Worm (Caenorhabditis elegans) whole organism, young adult: ENCODE results near the gene F43C9.2.

Source experiments
- Y95B8A.8 ChIP-seq: fragments of 200-800 bp; sonication (Bioruptor generic); IDR thresholded peaks from 2 replicates; pipeline ENCODE4 v1.3.6; 2022; ENCODE audit warnings: missing genetic modification reagents, missing genetic modification characterization, missing compliant biosample characterization
- aptf-2 ChIP-seq: fragments of 200-800 bp; sonication (Bioruptor generic); conservative IDR thresholded peaks from 2 replicates; pipeline ENCODE4 v1.3.6; 2022; ENCODE audit warnings: missing genetic modification reagents, missing genetic modification characterization, missing compliant biosample characterization
- him-1 ChIP-seq: sonication (generic microtip); optimal IDR thresholded peaks from 2 replicates; lab custom pipeline; 2016; ENCODE audit warnings: missing genotype, missing genetic modification reagents, missing genetic modification characterization, missing compliant biosample characterization
- let-607 ChIP-seq, 2 experiments: fragments of 200-800 bp in 1 of 2; sonication (Bioruptor generic) in 1 of 2; sonication (generic microtip) in 1 of 2; optimal IDR thresholded peaks; 2 replicates each; lab custom pipeline; 2016 to 2018; ENCODE audit warnings: mild to moderate bottlenecking in 2 of 2, missing compliant biosample characterization in 2 of 2, missing genetic modification characterization in 2 of 2, moderate library complexity in 2 of 2, missing genotype in 1 of 2
- madf-8 ChIP-seq: fragments of 200-800 bp; sonication (Bioruptor generic); conservative IDR thresholded peaks from 2 replicates; pipeline ENCODE4 v1.3.6; 2022; ENCODE audit warnings: missing genetic modification reagents, missing genetic modification characterization, missing compliant biosample characterization
- mel-28 ChIP-seq: sonication (generic microtip); optimal IDR thresholded peaks from 2 replicates; lab custom pipeline; 2016; ENCODE audit warnings: borderline replicate concordance, mild to moderate bottlenecking, missing genetic modification characterization, missing compliant biosample characterization
- mes-4 ChIP-seq: sonication (generic microtip); optimal IDR thresholded peaks from 2 replicates; lab custom pipeline; 2016; ENCODE audit warnings: missing genotype, missing genetic modification characterization, missing compliant biosample characterization
- snpc-1.3 ChIP-seq: sonication (generic microtip); optimal IDR thresholded peaks from 2 replicates; lab custom pipeline; 2017; ENCODE audit warnings: missing genetic modification characterization, mild to moderate bottlenecking, missing compliant biosample characterization, antibody characterized with exemption, moderate library complexity, missing genotype, missing genetic modification reagents; ENCODE audit not compliant: insufficient read depth
- snpc-4 ChIP-seq, 5 experiments: fragments of 150-350 bp in 1 of 5; sonication (generic microtip) in 4 of 5; optimal IDR thresholded peaks; 2 replicates each; lab custom pipeline; 2014 to 2018; ENCODE audit warnings: missing genetic modification characterization in 5 of 5, missing biosample characterization in 3 of 5, antibody characterized with exemption in 2 of 5, mild to moderate bottlenecking in 2 of 5, missing compliant biosample characterization in 2 of 5, missing genotype in 2 of 5, moderate library complexity in 2 of 5, missing genetic modification reagents in 1 of 5
- tbx-9 ChIP-seq: sonication (generic microtip); optimal IDR thresholded peaks from 2 replicates; lab custom pipeline; 2016; ENCODE audit warnings: borderline replicate concordance, missing genetic modification characterization, inconsistent platforms, missing compliant biosample characterization
- unc-130 ChIP-seq: sonication (generic microtip); optimal IDR thresholded peaks from 2 replicates; lab custom pipeline; 2016; ENCODE audit warnings: missing genetic modification reagents, missing genetic modification characterization, missing compliant biosample characterization
- ztf-22 ChIP-seq: fragments of 200-800 bp; sonication (Bioruptor generic); optimal IDR thresholded peaks from 2 replicates; lab custom pipeline; 2018; ENCODE audit warnings: mild to moderate bottlenecking, missing genetic modification characterization, moderate library complexity, missing compliant biosample characterization
- ztf-26 ChIP-seq: sonication (generic microtip); optimal IDR thresholded peaks from 2 replicates; lab custom pipeline; 2017; ENCODE audit warnings: missing genetic modification characterization, missing compliant biosample characterization

DNA sequence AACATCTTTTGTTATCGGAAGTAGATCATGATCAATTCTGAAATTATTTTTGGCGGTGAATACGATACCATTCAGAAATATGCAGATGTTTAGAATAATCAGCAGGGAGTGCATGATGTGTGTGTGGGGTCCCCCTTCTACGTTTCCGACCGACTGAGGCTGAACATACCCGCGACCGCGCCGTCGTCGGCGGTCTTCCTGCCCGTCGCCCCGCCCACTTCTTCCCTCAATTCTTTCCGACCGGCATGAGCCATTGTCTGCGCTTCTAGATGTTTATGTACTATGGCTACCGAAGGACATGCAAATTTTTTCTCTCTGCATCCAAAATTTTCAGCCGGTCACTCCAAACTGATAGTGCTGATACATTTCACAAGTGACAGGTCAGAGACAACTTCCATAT is 39.4 kb upstream of the F43C9.2 start:
- no peak for TF ChIP-seq tbx-9 (tag; lab: Kevin White, UChicago)
- TF ChIP-seq ztf-26 (tag; lab: Kevin White, UChicago): no peak
- TF ChIP-seq him-1: no peak
- TF ChIP-seq madf-8: no peak
- no peak for TF ChIP-seq snpc-1.3 (tag; lab: Kevin White, UChicago)
- no peak for TF ChIP-seq snpc-4 (GFP tag; optimal IDR thresholded peaks at IDR 0.05; lab: Kevin White, UChicago)
- no peak for TF ChIP-seq snpc-4 (tag; optimal IDR thresholded peaks at IDR 0.05; lab: Kevin White, UChicago)
- no peak for TF ChIP-seq ztf-22 (GFP tag; lab: Kevin White, UChicago)
- no peak for TF ChIP-seq mel-28 (tag; lab: Kevin White, UChicago)
- no peak for TF ChIP-seq unc-130 (GFP tag; lab: Kevin White, UChicago)
- TF ChIP-seq let-607 (tag; optimal IDR thresholded peaks at IDR 0.05; lab: Kevin White, UChicago): no peak
- TF ChIP-seq aptf-2 (GFP tag; lab: Robert Waterston, UW): no peak
- TF ChIP-seq Y95B8A.8 (GFP tag; lab: Robert Waterston, UW): no peak
- no peak for TF ChIP-seq mes-4 (tag; lab: Kevin White, UChicago)
